Worm (Caenorhabditis elegans) whole organism, young adult: Measurements from ENCODE around the gene npp-18.

Experiments used
- B0336.3 ChIP-seq: fragments of 200-800 bp; sonication (Bioruptor generic); IDR thresholded peaks from 2 replicates; pipeline ENCODE4 v1.3.6; 2022; ENCODE audit warnings: missing genetic modification characterization, missing compliant biosample characterization
- F23B12.7 ChIP-seq: sonication (generic microtip); optimal IDR thresholded peaks from 2 replicates; lab custom pipeline; 2017; ENCODE audit warnings: missing genetic modification characterization, mild to moderate bottlenecking, missing compliant biosample characterization, antibody characterized with exemption, moderate library complexity; ENCODE audit not compliant: insufficient read depth
- F37B4.10 ChIP-seq: fragments of 200-800 bp; sonication (Bioruptor generic); IDR thresholded peaks from 2 replicates; pipeline ENCODE4 v1.3.6; 2022; ENCODE audit warnings: missing genetic modification characterization, missing compliant biosample characterization
- F52B5.7 ChIP-seq: sonication (generic microtip); optimal IDR thresholded peaks from 2 replicates; lab custom pipeline; 2016; ENCODE audit warnings: mild to moderate bottlenecking, missing genetic modification characterization, missing compliant biosample characterization
- F55B11.4 ChIP-seq: sonication (generic microtip); optimal IDR thresholded peaks from 2 replicates; lab custom pipeline; 2016; ENCODE audit warnings: missing compliant biosample characterization, missing genetic modification characterization, borderline replicate concordance; ENCODE audit not compliant: insufficient read depth
- F57A8.1 ChIP-seq: fragments of 200-800 bp; sonication (Bioruptor generic); optimal IDR thresholded peaks from 2 replicates; lab custom pipeline; 2018; ENCODE audit warnings: mild to moderate bottlenecking, missing genetic modification characterization, moderate library complexity, missing compliant biosample characterization
- K12H6.12 ChIP-seq: fragments of 200-800 bp; sonication (Bioruptor generic); optimal IDR thresholded peaks from 2 replicates; lab custom pipeline; 2018; ENCODE audit warnings: mild to moderate bottlenecking, missing genetic modification characterization, missing compliant biosample characterization
- Y67H2A.10 ChIP-seq: fragments of 200-800 bp; sonication (Bioruptor generic); conservative IDR thresholded peaks from 2 replicates; pipeline ENCODE4 v1.3.6; 2022; ENCODE audit warnings: missing genetic modification reagents, missing genetic modification characterization, missing compliant biosample characterization
- Y79H2A.3 ChIP-seq: fragments of 200-800 bp; sonication (Bioruptor generic); conservative IDR thresholded peaks from 2 replicates; pipeline ENCODE4 v1.3.6; 2022; ENCODE audit warnings: missing genetic modification reagents, missing genetic modification characterization, missing compliant biosample characterization
- aptf-2 ChIP-seq: fragments of 200-800 bp; sonication (Bioruptor generic); conservative IDR thresholded peaks from 2 replicates; pipeline ENCODE4 v1.3.6; 2022; ENCODE audit warnings: missing genetic modification reagents, missing genetic modification characterization, missing compliant biosample characterization
- cebp-2 ChIP-seq: fragments of 200-800 bp; sonication (Bioruptor generic); IDR thresholded peaks from 2 replicates; pipeline ENCODE4 v1.3.6; 2022; ENCODE audit warnings: missing genetic modification characterization, missing compliant biosample characterization
- ceh-58 ChIP-seq: fragments of 200-800 bp; sonication (Bioruptor generic); IDR thresholded peaks from 2 replicates; pipeline ENCODE4 v1.3.6; 2022; ENCODE audit warnings: missing genetic modification characterization, missing compliant biosample characterization
- ceh-79 ChIP-seq: sonication (generic microtip); optimal IDR thresholded peaks from 2 replicates; lab custom pipeline; 2017; ENCODE audit warnings: mild to moderate bottlenecking, missing genetic modification characterization, missing compliant biosample characterization
- ceh-91 ChIP-seq: fragments of 200-800 bp; sonication (Bioruptor generic); IDR thresholded peaks from 2 replicates; pipeline ENCODE4 v1.3.6; 2022; ENCODE audit warnings: missing genetic modification reagents, missing genetic modification characterization, missing compliant biosample characterization
- chd-7 ChIP-seq: sonication (generic microtip); optimal IDR thresholded peaks from 2 replicates; lab custom pipeline; 2016; ENCODE audit warnings: mild to moderate bottlenecking, missing genetic modification characterization, moderate library complexity, missing compliant biosample characterization
- die-1 ChIP-seq: sonication (generic microtip); optimal IDR thresholded peaks from 2 replicates; lab custom pipeline; 2016; ENCODE audit warnings: missing genotype, mild to moderate bottlenecking, missing genetic modification characterization, missing compliant biosample characterization
- dox-1 ChIP-seq: fragments of 200-800 bp; sonication (Bioruptor generic); IDR thresholded peaks from 2 replicates; pipeline ENCODE4 v1.3.6; 2022; ENCODE audit warnings: missing genetic modification reagents, missing genetic modification characterization, missing compliant biosample characterization
- dpl-1 ChIP-seq: fragments of 150-350 bp; optimal IDR thresholded peaks from 2 replicates; lab custom pipeline; 2014; ENCODE audit warnings: missing biosample characterization, missing genetic modification reagents, missing genetic modification characterization
- efl-1 ChIP-seq: fragments of 150-350 bp; optimal IDR thresholded peaks from 2 replicates; lab custom pipeline; 2014; ENCODE audit warnings: missing biosample characterization, missing genetic modification reagents, missing genetic modification characterization
- egrh-3 ChIP-seq: fragments of 200-800 bp; sonication (Bioruptor generic); IDR thresholded peaks from 2 replicates; pipeline ENCODE4 v1.3.6; 2022; ENCODE audit warnings: missing genetic modification reagents, missing genetic modification characterization, missing compliant biosample characterization
- hmg-1.2 ChIP-seq: fragments of 200-800 bp; sonication (Bioruptor generic); IDR thresholded peaks from 2 replicates; pipeline ENCODE4 v1.3.6; 2022; ENCODE audit warnings: missing genetic modification reagents, missing genetic modification characterization, missing compliant biosample characterization
- let-526 ChIP-seq: fragments of 200-800 bp; sonication (Bioruptor generic); IDR thresholded peaks from 2 replicates; pipeline ENCODE4 v1.3.6; 2022; ENCODE audit warnings: missing genetic modification reagents, missing genetic modification characterization, missing compliant biosample characterization
- let-607 ChIP-seq, 2 experiments: fragments of 200-800 bp in 1 of 2; sonication (Bioruptor generic) in 1 of 2; sonication (generic microtip) in 1 of 2; optimal IDR thresholded peaks; 2 replicates each; lab custom pipeline; 2016 to 2018; ENCODE audit warnings: mild to moderate bottlenecking in 2 of 2, missing compliant biosample characterization in 2 of 2, missing genetic modification characterization in 2 of 2, moderate library complexity in 2 of 2, missing genotype in 1 of 2
- madf-10 ChIP-seq: sonication (generic microtip); optimal IDR thresholded peaks from 2 replicates; lab custom pipeline; 2016; ENCODE audit warnings: mild to moderate bottlenecking, missing genetic modification characterization, missing compliant biosample characterization
- nfyb-1 ChIP-seq: fragments of 200-800 bp; sonication (Bioruptor generic); IDR thresholded peaks from 2 replicates; pipeline ENCODE4 v1.3.6; 2022; ENCODE audit warnings: missing genetic modification reagents, missing genetic modification characterization, missing compliant biosample characterization
- nhr-27 ChIP-seq: fragments of 200-800 bp; sonication (Bioruptor generic); optimal IDR thresholded peaks from 2 replicates; lab custom pipeline; 2018; ENCODE audit warnings: mild to moderate bottlenecking, missing genetic modification characterization, moderate library complexity, missing compliant biosample characterization
- rec-8 ChIP-seq, 2 experiments: sonication (generic microtip); optimal IDR thresholded peaks; 2 replicates each; lab custom pipeline; 2016; ENCODE audit warnings: mild to moderate bottlenecking in 2 of 2, missing genetic modification characterization in 2 of 2, missing genetic modification reagents in 2 of 2, missing genotype in 2 of 2, missing biosample characterization in 1 of 2, missing compliant biosample characterization in 1 of 2, moderate library complexity in 1 of 2
- repo-1 ChIP-seq: sonication (generic microtip); optimal IDR thresholded peaks from 2 replicates; lab custom pipeline; 2017; ENCODE audit warnings: mild to moderate bottlenecking, missing genetic modification characterization, missing compliant biosample characterization
- snpc-1.3 ChIP-seq: sonication (generic microtip); optimal IDR thresholded peaks from 2 replicates; lab custom pipeline; 2017; ENCODE audit warnings: missing genetic modification characterization, mild to moderate bottlenecking, missing compliant biosample characterization, antibody characterized with exemption, moderate library complexity, missing genotype, missing genetic modification reagents; ENCODE audit not compliant: insufficient read depth
- somi-1 ChIP-seq: fragments of 200-800 bp; sonication (Bioruptor generic); optimal IDR thresholded peaks from 2 replicates; lab custom pipeline; 2018; ENCODE audit warnings: mild to moderate bottlenecking, missing genetic modification characterization, missing compliant biosample characterization
- sptf-2 ChIP-seq: fragments of 200-800 bp; sonication (Bioruptor generic); optimal IDR thresholded peaks from 2 replicates; lab custom pipeline; 2018; ENCODE audit warnings: mild to moderate bottlenecking, missing genetic modification characterization, missing compliant biosample characterization
- tbp1 ChIP-seq: fragments of 200-800 bp; sonication (Bioruptor generic); optimal IDR thresholded peaks from 2 replicates; lab custom pipeline; 2018; ENCODE audit warnings: mild to moderate bottlenecking, missing genetic modification characterization, missing compliant biosample characterization
- tbx-9 ChIP-seq: sonication (generic microtip); optimal IDR thresholded peaks from 2 replicates; lab custom pipeline; 2016; ENCODE audit warnings: borderline replicate concordance, missing genetic modification characterization, inconsistent platforms, missing compliant biosample characterization
- unc-62 ChIP-seq: fragments of 150-350 bp; optimal IDR thresholded peaks from 2 replicates; lab custom pipeline; 2014; ENCODE audit warnings: missing biosample characterization, missing genetic modification reagents, missing genetic modification characterization
- zfh-2 ChIP-seq: fragments of 200-800 bp; sonication (Bioruptor generic); conservative IDR thresholded peaks from 2 replicates; pipeline ENCODE4 v1.3.6; 2022; ENCODE audit warnings: missing genetic modification reagents, missing genetic modification characterization, missing compliant biosample characterization
- zim-3 ChIP-seq: sonication (generic microtip); optimal IDR thresholded peaks from 2 replicates; lab custom pipeline; 2017; ENCODE audit warnings: mild to moderate bottlenecking, missing genetic modification characterization, moderate library complexity, missing compliant biosample characterization
- ztf-25 ChIP-seq: fragments of 200-800 bp; sonication (Bioruptor generic); IDR thresholded peaks from 2 replicates; pipeline ENCODE4 v1.3.6; 2022; ENCODE audit warnings: missing genetic modification reagents, missing genetic modification characterization, missing compliant biosample characterization
- ztf-28 ChIP-seq: fragments of 200-800 bp; sonication (Bioruptor generic); IDR thresholded peaks from 2 replicates; pipeline ENCODE4 v1.3.6; 2022; ENCODE audit warnings: missing genetic modification reagents, missing genetic modification characterization, missing compliant biosample characterization

Gene npp-18

DNA sequence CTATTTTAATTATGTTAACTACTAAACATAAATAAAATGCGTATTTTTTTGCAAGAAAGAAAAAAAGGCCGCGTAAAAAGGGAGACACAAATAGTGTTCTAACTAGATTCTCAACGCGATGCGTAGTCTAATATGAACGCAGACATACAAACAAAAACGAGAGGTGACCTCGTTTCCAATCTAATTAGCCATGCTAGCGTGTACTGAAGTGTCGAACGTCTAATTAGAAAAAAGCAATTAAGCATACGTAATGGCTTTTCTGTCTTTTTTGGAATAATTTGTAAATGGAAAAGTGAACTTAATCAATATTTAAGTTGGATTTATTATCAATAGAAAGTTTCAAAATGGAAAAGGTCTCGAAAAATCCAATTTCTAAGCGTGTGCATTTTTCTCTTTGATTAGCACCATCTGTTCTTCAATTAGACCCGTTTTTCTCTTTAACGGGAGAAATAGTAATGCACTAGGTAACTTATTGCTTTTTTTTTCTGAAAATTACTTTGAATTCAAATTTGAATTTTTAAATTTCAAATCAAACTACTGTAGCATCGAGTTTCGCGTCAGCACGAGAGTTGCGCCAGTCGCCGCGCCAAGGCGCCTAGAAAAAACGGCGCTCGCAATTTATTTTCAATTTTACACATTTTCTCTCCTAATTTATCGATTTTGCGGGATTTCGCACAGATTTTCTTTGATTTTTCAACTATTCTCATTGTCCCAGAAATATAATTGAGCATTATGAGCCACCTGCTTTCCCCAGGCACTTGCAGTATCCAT lies 44.0 kb downstream of the npp-18 start (continued):
- no peak for TF ChIP-seq chd-7 (tag; lab: Kevin White, UChicago)
- peak; percentile 35; the same call in 1 of the 2 replicates for TF ChIP-seq hmg-1.2
- no peak for TF ChIP-seq zfh-2
- peak; percentile 45 for TF ChIP-seq dpl-1 (GFP tag; lab: Kevin White, UChicago)
- no peak for TF ChIP-seq F37B4.10 (GFP tag; lab: Robert Waterston, UW)
- no peak for TF ChIP-seq tbp1 (GFP tag; lab: Kevin White, UChicago)
- no peak for TF ChIP-seq nhr-27 (tag; lab: Kevin White, UChicago)
- no peak for TF ChIP-seq repo-1 (tag; lab: Kevin White, UChicago)
- no peak for TF ChIP-seq ztf-28 (GFP tag; lab: Robert Waterston, UW)
- TF ChIP-seq ceh-58 (GFP tag; lab: Robert Waterston, UW), result no peak
- no peak for TF ChIP-seq sptf-2 (GFP tag; lab: Kevin White, UChicago)
- TF ChIP-seq somi-1 (GFP tag; lab: Kevin White, UChicago), result no peak
- TF ChIP-seq cebp-2 (GFP tag; lab: Robert Waterston, UW), result no peak
- TF ChIP-seq aptf-2 (GFP tag; lab: Robert Waterston, UW), result no peak
- no peak for TF ChIP-seq snpc-1.3 (tag; lab: Kevin White, UChicago)
- TF ChIP-seq Y67H2A.10, result no peak
- TF ChIP-seq egrh-3 (GFP tag; lab: Robert Waterston, UW), result no peak
- TF ChIP-seq die-1, result no peak
- no peak for TF ChIP-seq tbx-9 (tag; lab: Kevin White, UChicago)
- TF ChIP-seq Y79H2A.3 (GFP tag; lab: Robert Waterston, UW), result no peak
- no peak; the same call in 1 of the 2 replicates for TF ChIP-seq nfyb-1 (GFP tag; lab: Robert Waterston, UW)
- no peak for TF ChIP-seq rec-8 (tag; optimal IDR thresholded peaks at IDR 0.05; lab: Kevin White, UChicago)
- TF ChIP-seq F23B12.7, result peak; percentile 0
- TF ChIP-seq let-607 (tag; optimal IDR thresholded peaks at IDR 0.05; lab: Kevin White, UChicago), result no peak
- no peak for TF ChIP-seq F55B11.4 (tag; lab: Kevin White, UChicago)
- no peak for TF ChIP-seq F57A8.1 (GFP tag; lab: Kevin White, UChicago)
- TF ChIP-seq efl-1, result peak; percentile 59
- TF ChIP-seq unc-62 (GFP tag; lab: Kevin White, UChicago), result no peak
- TF ChIP-seq zim-3, result no peak
- no peak for TF ChIP-seq F52B5.7 (tag; lab: Kevin White, UChicago)
- no peak for TF ChIP-seq madf-10 (tag; lab: Kevin White, UChicago)
- no peak for TF ChIP-seq ceh-79 (tag; lab: Kevin White, UChicago)
- TF ChIP-seq ztf-25 (GFP tag; lab: Robert Waterston, UW), result no peak
- TF ChIP-seq let-526 (GFP tag; lab: Robert Waterston, UW), result no peak
- no peak for TF ChIP-seq ceh-91
- no peak for TF ChIP-seq B0336.3 (GFP tag; lab: Robert Waterston, UW)
- no peak for TF ChIP-seq dox-1 (GFP tag; lab: Robert Waterston, UW)
- no peak for TF ChIP-seq K12H6.12 (tag; lab: Kevin White, UChicago)
- TF ChIP-seq, all 124 proteins: peak for 14
